Worm (Caenorhabditis elegans) whole organism, L4/young adult: Measurements from ENCODE around the gene pqn-84.

Experiments used
- W03F9.2 ChIP-seq: fragments of 150-350 bp; optimal IDR thresholded peaks from 2 replicates; lab custom pipeline; 2014; ENCODE audit warnings: missing biosample characterization, missing genetic modification characterization
- dao-5 ChIP-seq: sonication (generic microtip); optimal IDR thresholded peaks from 2 replicates; lab custom pipeline; 2016; ENCODE audit warnings: missing genotype, missing genetic modification characterization, moderate library complexity, missing compliant biosample characterization
- him-1 ChIP-seq: sonication (generic microtip); optimal IDR thresholded peaks from 2 replicates; lab custom pipeline; 2016; ENCODE audit warnings: missing genotype, missing genetic modification reagents, missing genetic modification characterization, missing compliant biosample characterization

ce11 chrIII:11732943-11733342 is 32.9 kb downstream of the pqn-84 start:
- TF ChIP-seq dao-5 (tag; lab: Kevin White, UChicago) (no peak), W03F9.2 (tag; lab: Kevin White, UChicago) (no peak), him-1 (tag; lab: Kevin White, UChicago) (no peak)
